Fruit fly (Drosophila melanogaster) whole organism, embryonic: Measurements from ENCODE around the gene CG46506.
"Not testable (repeated sequence)": the region's sequence is repeated elsewhere in the genome, so short reads cannot be mapped to it uniquely, and the experiment has no call there.

Source experiments
- CG15479 ChIP-seq: fragments of 200-800 bp; sonication (Bioruptor generic); optimal IDR thresholded peaks from 3 replicates; lab custom pipeline; 2019; ENCODE audit warnings: missing biosample characterization, mild to moderate bottlenecking, missing genetic modification characterization, moderate library complexity
- Sox100B ChIP-seq: fragments of 200-800 bp; sonication (Bioruptor generic); optimal IDR thresholded peaks from 3 replicates; lab custom pipeline; 2018; ENCODE audit warnings: missing biosample characterization, mild to moderate bottlenecking, missing genetic modification characterization
- crc ChIP-seq: fragments of 200-800 bp; sonication (Bioruptor generic); optimal IDR thresholded peaks from 2 replicates; lab custom pipeline; 2016; ENCODE audit warnings: missing biosample characterization, missing genetic modification characterization

DNA sequence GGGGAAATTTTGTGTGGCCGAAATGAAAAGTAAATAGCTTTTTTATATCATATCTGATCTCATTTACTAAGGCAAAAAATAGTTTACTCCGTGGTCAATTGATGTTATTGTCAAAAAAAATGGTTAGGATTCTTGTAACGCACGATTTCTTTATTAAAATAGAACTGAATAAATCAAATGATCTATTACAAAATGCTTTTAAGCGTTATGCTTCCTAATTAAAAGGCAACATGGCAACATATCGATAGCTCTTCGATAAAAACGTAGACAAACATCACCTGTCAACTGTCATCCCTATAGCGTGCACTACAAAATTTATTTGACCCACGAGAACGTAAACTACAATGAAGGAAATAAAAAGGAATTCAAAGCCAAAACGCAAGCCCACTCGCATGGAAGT, 19.5 kb downstream of the CG46506 start, which contains the start of gene CG46510:
- TF ChIP-seq Sox100B, crc, CG15479 (GFP tag; lab: Kevin White, UChicago): not testable (repeated sequence)
